Worm (Caenorhabditis elegans) whole organism, midembryonic: Measurements from ENCODE around the gene F15A4.5.

Experiments
- T22C8.4 ChIP-seq: fragments of 200-800 bp; sonication (Bioruptor generic); IDR thresholded peaks from 2 replicates; pipeline ENCODE4 v1.3.6; 2022; ENCODE audit warnings: missing genetic modification characterization, missing compliant biosample characterization
- klf-2 ChIP-seq: fragments of 200-800 bp; sonication (Bioruptor generic); conservative IDR thresholded peaks from 2 replicates; pipeline ENCODE4 v1.3.6; 2022; ENCODE audit warnings: missing genetic modification reagents, missing genetic modification characterization, missing compliant biosample characterization

DNA sequence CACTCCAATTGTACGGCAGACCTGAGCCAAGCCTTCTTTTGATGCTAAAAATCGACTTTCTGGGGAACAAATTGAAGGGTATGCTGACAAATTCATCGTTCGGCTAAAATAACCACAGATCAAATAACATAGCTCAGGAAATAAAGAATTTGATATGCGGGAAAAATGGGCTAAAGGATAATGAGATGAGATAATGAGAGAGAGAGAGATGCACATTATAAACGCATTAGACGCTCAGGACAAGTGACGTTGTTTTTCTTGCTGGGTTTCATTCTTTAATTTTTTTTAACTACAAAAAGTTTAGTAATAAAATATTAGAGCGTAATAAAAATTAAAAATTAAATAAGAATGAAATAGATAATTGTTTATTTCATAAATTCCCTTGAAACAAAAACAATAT lies 43.6 kb upstream of the F15A4.5 start, which contains the start of gene srh-69:
- TF ChIP-seq klf-2 (GFP tag; lab: Robert Waterston, UW) (no peak), T22C8.4 (GFP tag; lab: Robert Waterston, UW) (no peak)
